Worm (Caenorhabditis elegans) whole organism, late embryonic: ENCODE data around the gene nspc-9.

Experiments
- ceh-6 ChIP-seq: fragments of 200-800 bp; sonication (Bioruptor generic); optimal IDR thresholded peaks from 2 replicates; lab custom pipeline; 2018; ENCODE audit warnings: mild to moderate bottlenecking, missing genetic modification characterization, missing compliant biosample characterization
- fkh-10 ChIP-seq: fragments of 150-350 bp; optimal IDR thresholded peaks from 2 replicates; lab custom pipeline; 2014; ENCODE audit warnings: missing biosample characterization, missing genetic modification reagents, missing genetic modification characterization
- fkh-6 ChIP-seq: sonication (generic microtip); optimal IDR thresholded peaks from 2 replicates; lab custom pipeline; 2016; ENCODE audit warnings: missing genetic modification characterization, missing compliant biosample characterization
- hlh-30 ChIP-seq: sonication (generic microtip); optimal IDR thresholded peaks from 2 replicates; lab custom pipeline; 2017; ENCODE audit warnings: antibody characterized with exemption, missing genetic modification characterization, missing compliant biosample characterization; ENCODE audit not compliant: insufficient read depth
- hlh-8 ChIP-seq: sonication (generic microtip); optimal IDR thresholded peaks from 2 replicates; lab custom pipeline; 2016; ENCODE audit warnings: missing genotype, missing genetic modification characterization, missing compliant biosample characterization
- nhr-11 ChIP-seq: fragments of 150-350 bp; optimal IDR thresholded peaks from 2 replicates; lab custom pipeline; 2014; ENCODE audit warnings: missing biosample characterization, missing genetic modification characterization
- odd-2 ChIP-seq: sonication (generic microtip); optimal IDR thresholded peaks from 2 replicates; lab custom pipeline; 2017; ENCODE audit warnings: antibody characterized with exemption, mild to moderate bottlenecking, missing genetic modification characterization, missing compliant biosample characterization
- pqm-1 ChIP-seq: sonication (generic microtip); optimal IDR thresholded peaks from 2 replicates; lab custom pipeline; 2016; ENCODE audit warnings: missing genetic modification characterization, missing compliant biosample characterization
- sdc-2 ChIP-seq: sonication (generic microtip); optimal IDR thresholded peaks from 2 replicates; lab custom pipeline; 2016; ENCODE audit warnings: missing genotype, missing genetic modification characterization, missing compliant biosample characterization

ce11 chrX:12331795-12332194, 11.4 kb downstream of the nspc-9 start, which contains the start of gene srd-46:
- TF ChIP-seq ceh-6 (GFP tag; lab: Kevin White, UChicago) (no peak), hlh-30 (tag; lab: Kevin White, UChicago) (no peak), nhr-11 (no peak), fkh-6 (tag; lab: Kevin White, UChicago) (no peak), fkh-10 (GFP tag; lab: Kevin White, UChicago) (no peak), hlh-8 (tag; lab: Kevin White, UChicago) (no peak), pqm-1 (no peak), sdc-2 (no peak), odd-2 (tag; lab: Kevin White, UChicago) (no peak)
